Fruit fly (Drosophila melanogaster) whole organism, embryonic: ENCODE measurements around the gene CG10694.
A peak's percentile ranks its signal among the peaks of the same experiment; 100 is the strongest.

ENCODE experiments used
- Atf6 ChIP-seq: fragments of 200-800 bp; sonication (Bioruptor generic); IDR thresholded peaks from 2 replicates; pipeline ENCODE4 v1.3.6; 2022; ENCODE audit warnings: missing biosample characterization, missing genetic modification characterization
- Bteb2 ChIP-seq: fragments of 200-800 bp; sonication (Bioruptor generic); optimal IDR thresholded peaks from 2 replicates; lab custom pipeline; 2016; ENCODE audit warnings: missing biosample characterization, missing genetic modification characterization
- CG10462 ChIP-seq: fragments of 200-800 bp; sonication (Bioruptor generic); optimal IDR thresholded peaks from 2 replicates; lab custom pipeline; 2016; ENCODE audit warnings: missing biosample characterization, missing genetic modification characterization
- CG11695 ChIP-seq: fragments of 200-800 bp; sonication (Bioruptor generic); IDR thresholded peaks from 3 replicates; pipeline ENCODE4 v1.3.6; 2022; ENCODE audit warnings: missing biosample characterization, missing genetic modification characterization
- CG11723 ChIP-seq: fragments of 200-800 bp; sonication (Bioruptor generic); optimal IDR thresholded peaks from 2 replicates; lab custom pipeline; 2017; ENCODE audit warnings: missing biosample characterization, mild to moderate bottlenecking, missing genetic modification characterization
- CG12071 ChIP-seq: fragments of 200-800 bp; sonication (Bioruptor generic); optimal IDR thresholded peaks from 3 replicates; lab custom pipeline; 2018; ENCODE audit warnings: missing biosample characterization, mild to moderate bottlenecking, missing genetic modification characterization
- CG12659 ChIP-seq: fragments of 200-800 bp; sonication (Bioruptor generic); optimal IDR thresholded peaks from 3 replicates; lab custom pipeline; 2017; ENCODE audit warnings: mild to moderate bottlenecking, missing biosample characterization, missing genetic modification reagents, missing genetic modification characterization
- CG12769 ChIP-seq: fragments of 200-800 bp; sonication (Bioruptor generic); optimal IDR thresholded peaks from 2 replicates; lab custom pipeline; 2019; ENCODE audit warnings: missing biosample characterization, mild to moderate bottlenecking, missing genetic modification characterization, moderate library complexity
- CG12942 ChIP-seq: fragments of 200-800 bp; sonication (Bioruptor generic); optimal IDR thresholded peaks from 3 replicates; lab custom pipeline; 2016; ENCODE audit warnings: missing biosample characterization, missing genetic modification characterization
- CG13775 ChIP-seq: fragments of 200-800 bp; sonication (Bioruptor generic); optimal IDR thresholded peaks from 3 replicates; lab custom pipeline; 2017; ENCODE audit warnings: missing biosample characterization, mild to moderate bottlenecking, missing genetic modification characterization
- CG14710 ChIP-seq: fragments of 200-800 bp; sonication (Bioruptor generic); optimal IDR thresholded peaks from 3 replicates; lab custom pipeline; 2019; ENCODE audit warnings: missing biosample characterization, mild to moderate bottlenecking, missing genetic modification characterization, moderate library complexity
- CG15269 ChIP-seq: fragments of 200-800 bp; sonication (Bioruptor generic); optimal IDR thresholded peaks from 2 replicates; lab custom pipeline; 2018; ENCODE audit warnings: missing biosample characterization, mild to moderate bottlenecking, missing genetic modification characterization, moderate library complexity
- CG18476 ChIP-seq: fragments of 200-800 bp; sonication (Bioruptor generic); optimal IDR thresholded peaks from 2 replicates; lab custom pipeline; 2016; ENCODE audit warnings: missing biosample characterization, mild to moderate bottlenecking, missing genetic modification characterization
- CG18599 ChIP-seq: fragments of 200-800 bp; sonication (Bioruptor generic); optimal IDR thresholded peaks from 3 replicates; lab custom pipeline; 2017; ENCODE audit warnings: missing biosample characterization, missing genetic modification characterization, mild to moderate bottlenecking, moderate library complexity, missing genetic modification reagents
- CG2678 ChIP-seq: fragments of 200-800 bp; sonication (Bioruptor generic); optimal IDR thresholded peaks from 3 replicates; lab custom pipeline; 2019; ENCODE audit warnings: missing biosample characterization, mild to moderate bottlenecking, missing genetic modification characterization, moderate library complexity
- CG3281 ChIP-seq: fragments of 200-800 bp; sonication (Bioruptor generic); optimal IDR thresholded peaks from 3 replicates; lab custom pipeline; 2017; ENCODE audit warnings: missing biosample characterization, mild to moderate bottlenecking, missing genetic modification characterization
- CG3407 ChIP-seq: fragments of 200-800 bp; sonication (Bioruptor generic); optimal IDR thresholded peaks from 2 replicates; lab custom pipeline; 2018; ENCODE audit warnings: missing biosample characterization, mild to moderate bottlenecking, missing genetic modification characterization
- CG4360 ChIP-seq: fragments of 200-800 bp; sonication (Bioruptor generic); IDR thresholded peaks from 2 replicates; pipeline ENCODE4 v1.3.6; 2022; ENCODE audit warnings: missing biosample characterization, missing genetic modification characterization
- CG4617 ChIP-seq: fragments of 200-800 bp; sonication (Bioruptor generic); optimal IDR thresholded peaks from 3 replicates; lab custom pipeline; 2016; ENCODE audit warnings: missing biosample characterization, missing genetic modification characterization, borderline replicate concordance
- CG6654 ChIP-seq: fragments of 200-800 bp; sonication (Bioruptor generic); optimal IDR thresholded peaks from 2 replicates; lab custom pipeline; 2017; ENCODE audit warnings: missing biosample characterization, mild to moderate bottlenecking, missing genetic modification characterization
- CG7928 ChIP-seq: fragments of 200-800 bp; sonication (Bioruptor generic); optimal IDR thresholded peaks from 2 replicates; lab custom pipeline; 2017; ENCODE audit warnings: missing biosample characterization, mild to moderate bottlenecking, missing genetic modification characterization
- CoRest ChIP-seq: fragments of 200-800 bp; sonication (Bioruptor generic); optimal IDR thresholded peaks from 3 replicates; lab custom pipeline; 2018; ENCODE audit warnings: missing biosample characterization, mild to moderate bottlenecking, missing genetic modification characterization, moderate library complexity
- Drgx ChIP-seq: fragments of 200-800 bp; sonication (Bioruptor generic); IDR thresholded peaks from 2 replicates; pipeline ENCODE4 v1.3.6; 2022; ENCODE audit warnings: missing biosample characterization, missing genetic modification characterization
- Ets65A ChIP-seq: fragments of 200-800 bp; sonication (Bioruptor generic); peaks from one replicate; lab custom pipeline; 2016; ENCODE audit warnings: missing biosample characterization, missing genetic modification characterization
- Fer3 ChIP-seq: fragments of 200-800 bp; sonication (Bioruptor generic); optimal IDR thresholded peaks from 2 replicates; lab custom pipeline; 2018; ENCODE audit warnings: missing biosample characterization, mild to moderate bottlenecking, missing genetic modification characterization, moderate library complexity
- HmgZ ChIP-seq: fragments of 200-800 bp; sonication (Bioruptor generic); optimal IDR thresholded peaks from 2 replicates; lab custom pipeline; 2018; ENCODE audit warnings: missing biosample characterization, mild to moderate bottlenecking, missing genetic modification characterization
- Kr ChIP-seq: fragments of 200-800 bp; sonication (Bioruptor generic); optimal IDR thresholded peaks from 2 replicates; lab custom pipeline; 2017; ENCODE audit warnings: missing biosample characterization, mild to moderate bottlenecking, missing genetic modification characterization
- MBD-R2 ChIP-seq: fragments of 200-800 bp; sonication (Bioruptor generic); IDR thresholded peaks from 2 replicates; pipeline ENCODE4 v1.3.6; 2022; ENCODE audit warnings: missing biosample characterization, missing genetic modification characterization
- Meics ChIP-seq: fragments of 200-800 bp; sonication (Bioruptor generic); optimal IDR thresholded peaks from 2 replicates; lab custom pipeline; 2017; ENCODE audit warnings: missing biosample characterization, mild to moderate bottlenecking, missing genetic modification characterization
- Mrtf ChIP-seq: fragments of 200-800 bp; sonication (Bioruptor generic); IDR thresholded peaks from 3 replicates; pipeline ENCODE4 v1.3.6; 2022; ENCODE audit warnings: missing biosample characterization, missing genetic modification characterization
- Opbp ChIP-seq: fragments of 200-800 bp; sonication (Bioruptor generic); IDR thresholded peaks from 3 replicates; pipeline ENCODE4 v1.3.6; 2022; ENCODE audit warnings: missing biosample characterization, missing genetic modification characterization; ENCODE audit not compliant: partially characterized antibody
- Scr ChIP-seq: fragments of 200-800 bp; sonication (Bioruptor generic); IDR thresholded peaks from 2 replicates; pipeline ENCODE4 v1.3.6; 2022; ENCODE audit warnings: missing biosample characterization, missing genetic modification characterization; ENCODE audit not compliant: partially characterized antibody
- Trl ChIP-seq, 3 experiments: fragments of >200 bp in 2 of 3; fragments of 200-800 bp in 1 of 3; sonication (Bioruptor generic) in 1 of 3; optimal IDR thresholded peaks; 2 replicates in 1 of 3; 3 replicates in 2 of 3; lab custom pipeline; 2016 to 2017; ENCODE audit warnings: missing biosample characterization in 1 of 3, missing genetic modification characterization in 1 of 3
- Xbp1 ChIP-seq: fragments of 200-800 bp; sonication (Bioruptor generic); optimal IDR thresholded peaks from 3 replicates; lab custom pipeline; 2016; ENCODE audit warnings: missing biosample characterization, mild to moderate bottlenecking, missing genetic modification characterization
- bsh ChIP-seq, 2 experiments: fragments of 200-800 bp; sonication (Bioruptor generic); optimal IDR thresholded peaks; 2 replicates each; lab custom pipeline; 2017 to 2018; ENCODE audit warnings: mild to moderate bottlenecking in 2 of 2, missing biosample characterization in 2 of 2, missing genetic modification characterization in 2 of 2, moderate library complexity in 1 of 2
- chn ChIP-seq: fragments of 200-800 bp; sonication (Bioruptor generic); optimal IDR thresholded peaks from 2 replicates; lab custom pipeline; 2016; ENCODE audit warnings: missing biosample characterization, missing genetic modification characterization
- crp ChIP-seq, 2 experiments: fragments of 200-800 bp; sonication (Bioruptor generic); optimal IDR thresholded peaks; 2 replicates in 1 of 2; 3 replicates in 1 of 2; lab custom pipeline; 2017; ENCODE audit warnings: missing biosample characterization in 2 of 2, missing genetic modification characterization in 2 of 2, mild to moderate bottlenecking in 1 of 2, moderate library complexity in 1 of 2
- disco-r ChIP-seq: fragments of 200-800 bp; sonication (Bioruptor generic); optimal IDR thresholded peaks from 2 replicates; lab custom pipeline; 2016; ENCODE audit warnings: missing biosample characterization, missing genetic modification characterization
- dpn ChIP-seq, 2 experiments: fragments of 200-800 bp; sonication (Bioruptor generic); optimal IDR thresholded peaks; 3 replicates each; lab custom pipeline; 2016; ENCODE audit warnings: missing biosample characterization in 2 of 2, missing genetic modification characterization in 2 of 2
- hbn ChIP-seq: fragments of 200-800 bp; sonication (Bioruptor generic); IDR thresholded peaks from 2 replicates; pipeline ENCODE4 v1.3.6; 2022; ENCODE audit warnings: missing biosample characterization, missing genetic modification characterization; ENCODE audit not compliant: partially characterized antibody
- insv ChIP-seq, 2 experiments: fragments of 200-800 bp; sonication (Bioruptor generic); optimal IDR thresholded peaks; 3 replicates each; lab custom pipeline; 2016 to 2018; ENCODE audit warnings: missing biosample characterization in 2 of 2, missing genetic modification characterization in 2 of 2
- lbe ChIP-seq: fragments of 200-800 bp; sonication (Bioruptor generic); optimal IDR thresholded peaks from 2 replicates; lab custom pipeline; 2016; ENCODE audit warnings: missing biosample characterization, mild to moderate bottlenecking, missing genetic modification characterization
- lola ChIP-seq, 3 experiments: fragments of >200 bp in 2 of 3; fragments of 200-800 bp in 1 of 3; sonication (Bioruptor generic) in 1 of 3; optimal IDR thresholded peaks; 2 replicates each; lab custom pipeline; 2017 to 2019; ENCODE audit warnings: missing biosample characterization in 3 of 3, missing genetic modification characterization in 3 of 3, mild to moderate bottlenecking in 1 of 3, moderate library complexity in 1 of 3
- row ChIP-seq: fragments of 200-800 bp; sonication (Bioruptor generic); IDR thresholded peaks from 3 replicates; pipeline ENCODE4 v1.3.6; 2022; ENCODE audit warnings: missing biosample characterization, missing genetic modification characterization
- salm ChIP-seq: fragments of 200-800 bp; sonication (Bioruptor generic); optimal IDR thresholded peaks from 2 replicates; lab custom pipeline; 2018; ENCODE audit warnings: missing biosample characterization, mild to moderate bottlenecking, missing genetic modification characterization
- sens ChIP-seq: fragments of 200-800 bp; sonication (Bioruptor generic); peaks from one replicate; lab custom pipeline; 2016; ENCODE audit warnings: missing biosample characterization, missing genetic modification characterization
- sna ChIP-seq: fragments of 200-800 bp; sonication (Bioruptor generic); IDR thresholded peaks from 2 replicates; pipeline ENCODE4 v1.3.6; 2022; ENCODE audit warnings: missing biosample characterization, missing genetic modification characterization; ENCODE audit not compliant: partially characterized antibody
- stwl ChIP-seq: fragments of 200-800 bp; sonication (Bioruptor generic); optimal IDR thresholded peaks from 3 replicates; lab custom pipeline; 2018; ENCODE audit warnings: missing biosample characterization, mild to moderate bottlenecking, missing genetic modification characterization, moderate library complexity
- wek ChIP-seq: fragments of 200-800 bp; sonication (Bioruptor generic); optimal IDR thresholded peaks from 3 replicates; lab custom pipeline; 2018; ENCODE audit warnings: missing biosample characterization, mild to moderate bottlenecking, missing genetic modification characterization, moderate library complexity

The CG10694 gene

dm6 chr3R:24148838-24149237, 41.6 kb downstream of the CG10694 start, which contains the start of gene Slimp (continued):
- TF ChIP-seq sna (GFP tag; lab: Robert Waterston, UW) (peak; percentile 20; the same call in 1 of the 2 replicates), CG12769 (tag; lab: Kevin White, UChicago) (no peak), stwl (tag; lab: Kevin White, UChicago) (peak; percentile 49), crp (GFP tag; optimal IDR thresholded peaks at IDR 0.05; lab: Kevin White, UChicago) (peak; percentile 56 to 93), Scr (0 out of 2 replicates have a peak, but pooled peaks have one; percentile 2), CG15269 (tag; lab: Kevin White, UChicago) (no peak), CG6654 (GFP tag; lab: Kevin White, UChicago) (no peak), Trl (optimal IDR thresholded peaks at IDR 0.05; lab: Kevin White, UChicago) (no peak), Trl (GFP tag; optimal IDR thresholded peaks at IDR 0.05; lab: Kevin White, UChicago) (no peak), CG18476 (no peak), lbe (peak; percentile 7), CG10462 (GFP tag; lab: Kevin White, UChicago) (no peak), Kr (no peak), CG13775 (GFP tag; lab: Kevin White, UChicago) (peak; percentile 27), CG14710 (tag; lab: Kevin White, UChicago) (peak; percentile 31), salm (no peak), HmgZ (tag; lab: Kevin White, UChicago) (peak; percentile 9), CG12942 (GFP tag; lab: Kevin White, UChicago) (no peak), chn (GFP tag; lab: Kevin White, UChicago) (no peak), lola (GFP tag; optimal IDR thresholded peaks at IDR 0.05; lab: Kevin White, UChicago) (peak in 1 of 3 experiments; percentile 31), wek (peak; percentile 98), CG4360 (no peak), Bteb2 (GFP tag; lab: Kevin White, UChicago) (no peak), Mrtf (GFP tag; lab: Robert Waterston, UW) (no peak), CG3281 (GFP tag; lab: Kevin White, UChicago) (peak; percentile 6), CG11723 (GFP tag; lab: Kevin White, UChicago) (no peak), CG2678 (tag; lab: Kevin White, UChicago) (peak; percentile 39), CG7928 (GFP tag; lab: Kevin White, UChicago) (no peak), Drgx (GFP tag; lab: Robert Waterston, UW) (no peak), CG11695 (GFP tag; lab: Robert Waterston, UW) (0 out of 3 replicates have a peak, but pooled peaks have one; percentile 20), Atf6 (GFP tag; lab: Robert Waterston, UW) (no peak), MBD-R2 (GFP tag; lab: Robert Waterston, UW) (peak; percentile 95), Xbp1 (GFP tag; lab: Kevin White, UChicago) (peak; percentile 5), CG12659 (GFP tag; lab: Kevin White, UChicago) (peak; percentile 14), bsh (GFP tag; optimal IDR thresholded peaks at IDR 0.05; lab: Kevin White, UChicago) (peak in 1 of 2 experiments; percentile 32), CG18599 (peak; percentile 42), sens (GFP tag; lab: Kevin White, UChicago) (peak; percentile 82), CG3407 (GFP tag; lab: Kevin White, UChicago) (no peak), disco-r (GFP tag; lab: Kevin White, UChicago) (no peak), dpn (GFP tag; optimal IDR thresholded peaks at IDR 0.05; lab: Kevin White, UChicago) (peak in 1 of 2 experiments; percentile 22), Meics (GFP tag; lab: Kevin White, UChicago) (peak; percentile 17), row (GFP tag; lab: Robert Waterston, UW) (peak; percentile 47; the same call in 2 of the 3 replicates), CG12071 (GFP tag; lab: Kevin White, UChicago) (no peak), Opbp (GFP tag; lab: Robert Waterston, UW) (0 out of 3 replicates have a peak, but pooled peaks have one; percentile 46), Ets65A (peak; percentile 78), CG4617 (GFP tag; lab: Kevin White, UChicago) (peak; percentile 11), CoRest (tag; lab: Kevin White, UChicago) (peak; percentile 8), hbn (GFP tag; lab: Robert Waterston, UW) (no peak), Fer3 (tag; lab: Kevin White, UChicago) (peak; percentile 5), insv (GFP tag; optimal IDR thresholded peaks at IDR 0.05; lab: Kevin White, UChicago) (no peak)
